Fruit fly (Drosophila melanogaster) whole organism, embryonic: ENCODE results near the gene CG3097.

Source experiments
- Atf3 ChIP-seq: fragments of 200-800 bp; sonication (Bioruptor generic); optimal IDR thresholded peaks from 3 replicates; lab custom pipeline; 2016; ENCODE audit warnings: missing biosample characterization, missing genetic modification characterization
- Atf6 ChIP-seq: fragments of 200-800 bp; sonication (Bioruptor generic); IDR thresholded peaks from 2 replicates; pipeline ENCODE4 v1.3.6; 2022; ENCODE audit warnings: missing biosample characterization, missing genetic modification characterization
- Awh ChIP-seq: fragments of 200-800 bp; sonication (Bioruptor generic); IDR thresholded peaks from 2 replicates; pipeline ENCODE4, ENCODE4 v1.3.6; 2022; ENCODE audit warnings: missing biosample characterization, missing genetic modification characterization
- B-H2 ChIP-seq: fragments of 200-800 bp; sonication (Bioruptor generic); optimal IDR thresholded peaks from 2 replicates; lab custom pipeline; 2018; ENCODE audit warnings: missing biosample characterization, mild to moderate bottlenecking, missing genetic modification characterization
- CG10959 ChIP-seq: fragments of 200-800 bp; sonication (Bioruptor generic); IDR thresholded peaks from 2 replicates; pipeline ENCODE4 v1.3.6; 2022; ENCODE audit warnings: missing biosample characterization, missing genetic modification characterization
- CG11398 ChIP-seq: fragments of 200-800 bp; sonication (Bioruptor generic); optimal IDR thresholded peaks from 2 replicates; lab custom pipeline; 2016; ENCODE audit warnings: missing biosample characterization, missing genetic modification characterization
- CG13287 ChIP-seq: fragments of 200-800 bp; sonication (Bioruptor generic); IDR thresholded peaks from 2 replicates; pipeline ENCODE4 v1.3.6; 2022; ENCODE audit warnings: missing biosample characterization, missing genetic modification characterization; ENCODE audit not compliant: partially characterized antibody
- CG15696 ChIP-seq: fragments of 200-800 bp; sonication (Bioruptor generic); optimal IDR thresholded peaks from 2 replicates; lab custom pipeline; 2019; ENCODE audit warnings: missing biosample characterization, mild to moderate bottlenecking, missing genetic modification characterization, moderate library complexity
- CG17802 ChIP-seq: fragments of 200-800 bp; sonication (Bioruptor generic); optimal IDR thresholded peaks from 2 replicates; lab custom pipeline; 2018; ENCODE audit warnings: missing biosample characterization, mild to moderate bottlenecking, missing genetic modification characterization, moderate library complexity
- CG18619 ChIP-seq: fragments of 200-800 bp; sonication (Bioruptor generic); optimal IDR thresholded peaks from 3 replicates; lab custom pipeline; 2017; ENCODE audit warnings: missing biosample characterization, mild to moderate bottlenecking, missing genetic modification characterization
- CG2120 ChIP-seq: fragments of 200-800 bp; sonication (Bioruptor generic); optimal IDR thresholded peaks from 3 replicates; lab custom pipeline; 2016; ENCODE audit warnings: missing biosample characterization, missing genetic modification characterization
- CG2889 ChIP-seq: fragments of 200-800 bp; sonication (Bioruptor generic); IDR thresholded peaks from 3 replicates; pipeline ENCODE4 v1.3.6; 2022; ENCODE audit warnings: missing biosample characterization, missing genetic modification characterization
- CG31365 ChIP-seq: fragments of 200-800 bp; sonication (Bioruptor generic); optimal IDR thresholded peaks from 2 replicates; lab custom pipeline; 2018; ENCODE audit warnings: missing biosample characterization, mild to moderate bottlenecking, missing genetic modification characterization
- CG31388 ChIP-seq: fragments of 200-800 bp; sonication (Bioruptor generic); optimal IDR thresholded peaks from 2 replicates; lab custom pipeline; 2016; ENCODE audit warnings: missing biosample characterization, missing genetic modification characterization
- CG33213 ChIP-seq: fragments of 200-800 bp; sonication (Bioruptor generic); optimal IDR thresholded peaks from 3 replicates; lab custom pipeline; 2016; ENCODE audit warnings: missing biosample characterization, missing genetic modification characterization
- CG43689 ChIP-seq: fragments of 200-800 bp; sonication (Bioruptor generic); IDR thresholded peaks from 2 replicates; pipeline ENCODE4 v1.3.6; 2022; ENCODE audit warnings: missing biosample characterization, missing genetic modification characterization
- CHES-1-like ChIP-seq: fragments of 200-800 bp; sonication (Bioruptor generic); optimal IDR thresholded peaks from 2 replicates; lab custom pipeline; 2016; ENCODE audit warnings: missing biosample characterization, missing genetic modification characterization
- Dad ChIP-seq: fragments of 200-800 bp; sonication (Bioruptor generic); optimal IDR thresholded peaks from 3 replicates; lab custom pipeline; 2016; ENCODE audit warnings: missing biosample characterization, missing genetic modification characterization
- Deaf1 ChIP-seq: fragments of 200-800 bp; optimal IDR thresholded peaks from 3 replicates; lab custom pipeline; 2019; ENCODE audit warnings: missing biosample characterization, mild to moderate bottlenecking, missing genetic modification characterization, moderate library complexity
- Dll ChIP-seq: fragments of 200-800 bp; sonication (Bioruptor generic); IDR thresholded peaks from 4 replicates; pipeline ENCODE4 v1.3.6; 2022; ENCODE audit warnings: missing biosample characterization, missing genetic modification characterization; ENCODE audit not compliant: partially characterized antibody
- Lhr ChIP-seq: fragments of 200-800 bp; sonication (Bioruptor generic); optimal IDR thresholded peaks from 3 replicates; lab custom pipeline; 2017; ENCODE audit warnings: mild to moderate bottlenecking, missing biosample characterization, missing genetic modification reagents, missing genetic modification characterization
- Lim3 ChIP-seq: fragments of 200-800 bp; sonication (Bioruptor generic); IDR thresholded peaks from 2 replicates; pipeline ENCODE4 v1.3.6; 2022; ENCODE audit warnings: missing biosample characterization, missing genetic modification characterization
- Mes4 ChIP-seq: fragments of 200-800 bp; sonication (Bioruptor generic); optimal IDR thresholded peaks from 2 replicates; lab custom pipeline; 2016; ENCODE audit warnings: missing biosample characterization, missing genetic modification characterization
- Nf-YA ChIP-seq: fragments of 200-800 bp; sonication (Bioruptor generic); IDR thresholded peaks from 2 replicates; pipeline ENCODE4 v1.3.6; 2022; ENCODE audit warnings: missing biosample characterization, missing genetic modification characterization
- PHDP ChIP-seq: fragments of 200-800 bp; sonication (Bioruptor generic); optimal IDR thresholded peaks from 3 replicates; lab custom pipeline; 2018; ENCODE audit warnings: missing biosample characterization, mild to moderate bottlenecking, missing genetic modification characterization, moderate library complexity
- Usf ChIP-seq: fragments of 200-800 bp; sonication (Bioruptor generic); optimal IDR thresholded peaks from 2 replicates; lab custom pipeline; 2017; ENCODE audit warnings: missing genotype, missing biosample characterization, missing genetic modification characterization
- ab ChIP-seq: fragments of 200-800 bp; sonication (Bioruptor generic); optimal IDR thresholded peaks from 2 replicates; lab custom pipeline; 2016; ENCODE audit warnings: missing biosample characterization, missing genetic modification characterization
- croc ChIP-seq: fragments of 200-800 bp; sonication (Bioruptor generic); conservative IDR thresholded peaks from 3 replicates; pipeline ENCODE4 v1.3.6; 2022; ENCODE audit warnings: missing biosample characterization, missing genetic modification characterization
- gsb-n ChIP-seq: fragments of 200-800 bp; sonication (Bioruptor generic); optimal IDR thresholded peaks from 3 replicates; lab custom pipeline; 2018; ENCODE audit warnings: missing biosample characterization, mild to moderate bottlenecking, missing genetic modification characterization
- kah ChIP-seq: fragments of 200-800 bp; sonication (Bioruptor generic); optimal IDR thresholded peaks from 2 replicates; lab custom pipeline; 2018; ENCODE audit warnings: missing biosample characterization, mild to moderate bottlenecking, missing genetic modification characterization
- ken ChIP-seq: fragments of 200-800 bp; sonication (Bioruptor generic); IDR thresholded peaks from 3 replicates; pipeline ENCODE4 v1.3.6; 2022; ENCODE audit warnings: missing biosample characterization, missing genetic modification characterization
- lov ChIP-seq, 2 experiments: fragments of 200-800 bp in 1 of 2; fragments of >200 bp in 1 of 2; sonication (Bioruptor generic) in 1 of 2; IDR thresholded peaks in 1 of 2; optimal IDR thresholded peaks in 1 of 2; 2 replicates in 1 of 2; 3 replicates in 1 of 2; pipeline versions ENCODE4 v1.3.6 to Lab custom; 2017 to 2022; ENCODE audit warnings: missing biosample characterization in 1 of 2, missing genetic modification characterization in 1 of 2
- luna ChIP-seq: fragments of 200-800 bp; sonication (Bioruptor generic); optimal IDR thresholded peaks from 2 replicates; lab custom pipeline; 2016; ENCODE audit warnings: missing biosample characterization, missing genetic modification characterization
- nerfin-2 ChIP-seq: fragments of 200-800 bp; sonication (Bioruptor generic); IDR thresholded peaks from 2 replicates; pipeline ENCODE4 v1.3.6; 2022; ENCODE audit warnings: missing biosample characterization, missing genetic modification characterization; ENCODE audit not compliant: partially characterized antibody
- otp ChIP-seq: fragments of 200-800 bp; sonication (Bioruptor generic); IDR thresholded peaks from 3 replicates; pipeline ENCODE4, ENCODE4 v1.3.6; 2022; ENCODE audit warnings: missing biosample characterization, missing genetic modification characterization
- peb ChIP-seq: fragments of 200-800 bp; sonication (Bioruptor generic); IDR thresholded peaks from 2 replicates; pipeline ENCODE4 v1.3.6; 2022; ENCODE audit warnings: missing biosample characterization, missing genetic modification characterization
- seq ChIP-seq: fragments of 200-800 bp; sonication (Bioruptor generic); IDR thresholded peaks from 2 replicates; pipeline ENCODE4 v1.3.6; 2022; ENCODE audit warnings: missing biosample characterization, missing genetic modification characterization
- sim ChIP-seq: fragments of 200-800 bp; sonication (Bioruptor generic); IDR thresholded peaks from 2 replicates; pipeline ENCODE4 v1.3.6; 2022; ENCODE audit warnings: missing biosample characterization, missing genetic modification characterization
- so ChIP-seq: fragments of 200-800 bp; sonication (Bioruptor generic); IDR thresholded peaks from 3 replicates; pipeline ENCODE4 v1.3.6; 2022; ENCODE audit warnings: missing biosample characterization, missing genetic modification characterization
- ssp ChIP-seq: fragments of 200-800 bp; sonication (Bioruptor generic); IDR thresholded peaks from 2 replicates; pipeline ENCODE4 v1.3.6; 2022; ENCODE audit warnings: missing biosample characterization, missing genetic modification characterization
- tap ChIP-seq: fragments of 200-800 bp; optimal IDR thresholded peaks from 3 replicates; lab custom pipeline; 2019; ENCODE audit warnings: missing biosample characterization, mild to moderate bottlenecking, missing genetic modification characterization, moderate library complexity
- z ChIP-seq: fragments of 200-800 bp; sonication (Bioruptor generic); IDR thresholded peaks from 3 replicates; pipeline ENCODE4 v1.3.6; 2022; ENCODE audit warnings: missing biosample characterization, missing genetic modification characterization
- zen2 ChIP-seq: fragments of 200-800 bp; sonication (Bioruptor generic); IDR thresholded peaks from 3 replicates; pipeline ENCODE4 v1.3.6; 2022; ENCODE audit warnings: missing biosample characterization, missing genetic modification characterization; ENCODE audit not compliant: partially characterized antibody

CG3097 gene

dm6 chrX:5745840-5746815 is 24.5 kb downstream of the CG3097 start (continued):
- TF ChIP-seq Deaf1 (tag; lab: Kevin White, UChicago) (peak; percentile 43), otp (GFP tag; lab: Robert Waterston, UW) (peak; percentile 57; the same call in 2 of the 3 replicates), lov (optimal IDR thresholded peaks at IDR 0.05; lab: Kevin White, UChicago) (no peak), lov (GFP tag; IDR thresholded peaks at IDR 0.05; lab: Robert Waterston, UW) (peak; percentile 83; the same call in 2 of the 3 replicates), nerfin-2 (GFP tag; lab: Robert Waterston, UW) (no peak), Awh (no peak; the same call in 1 of the 2 replicates), CHES-1-like (GFP tag; lab: Kevin White, UChicago) (no peak), croc (GFP tag; lab: Robert Waterston, UW) (peak; percentile 51; the same call in 2 of the 3 replicates), CG17802 (peak; percentile 60), z (GFP tag; lab: Robert Waterston, UW) (no peak), CG33213 (GFP tag; lab: Kevin White, UChicago) (peak; percentile 11), seq (peak; percentile 74), Dad (GFP tag; lab: Kevin White, UChicago) (no peak), Nf-YA (GFP tag; lab: Robert Waterston, UW) (0 out of 2 replicates have a peak, but pooled peaks have one; percentile 35), CG2120 (GFP tag; lab: Kevin White, UChicago) (peak; percentile 73), tap (tag; lab: Kevin White, UChicago) (peak; percentile 71), kah (GFP tag; lab: Kevin White, UChicago) (no peak), so (peak; percentile 83), Atf3 (GFP tag; lab: Kevin White, UChicago) (no peak), CG18619 (GFP tag; lab: Kevin White, UChicago) (peak; percentile 72), Lim3 (GFP tag; lab: Robert Waterston, UW) (peak; percentile 44; the same call in 1 of the 2 replicates), CG2889 (peak; percentile 54; the same call in 1 of the 3 replicates), luna (GFP tag; lab: Kevin White, UChicago) (no peak), B-H2 (peak; percentile 60), CG15696 (tag; lab: Kevin White, UChicago) (peak; percentile 24), Lhr (GFP tag; lab: Kevin White, UChicago) (peak; percentile 41), CG10959 (GFP tag; lab: Robert Waterston, UW) (no peak), Atf6 (GFP tag; lab: Robert Waterston, UW) (peak; percentile 71), CG31388 (GFP tag; lab: Kevin White, UChicago) (no peak), CG43689 (GFP tag; lab: Robert Waterston, UW) (no peak), CG31365 (tag; lab: Kevin White, UChicago) (peak; percentile 21), sim (GFP tag; lab: Robert Waterston, UW) (0 out of 2 replicates have a peak, but pooled peaks have one; percentile 22), ken (GFP tag; lab: Robert Waterston, UW) (peak; percentile 86), ssp (peak; percentile 64), Mes4 (GFP tag; lab: Kevin White, UChicago) (no peak), CG13287 (GFP tag; lab: Robert Waterston, UW) (no peak), ab (GFP tag; lab: Kevin White, UChicago) (peak; percentile 75), gsb-n (no peak), Dll (GFP tag; lab: Robert Waterston, UW) (no peak; the same call in 2 of the 4 replicates), Usf (GFP tag; lab: Kevin White, UChicago) (peak; percentile 31), CG11398 (GFP tag; lab: Kevin White, UChicago) (no peak), zen2 (GFP tag; lab: Robert Waterston, UW) (no peak), PHDP (tag; lab: Kevin White, UChicago) (peak; percentile 82), peb (GFP tag; lab: Robert Waterston, UW) (no peak)
